Fruit fly (Drosophila melanogaster): Measurements from ENCODE around the gene CG11608.

DNA sequence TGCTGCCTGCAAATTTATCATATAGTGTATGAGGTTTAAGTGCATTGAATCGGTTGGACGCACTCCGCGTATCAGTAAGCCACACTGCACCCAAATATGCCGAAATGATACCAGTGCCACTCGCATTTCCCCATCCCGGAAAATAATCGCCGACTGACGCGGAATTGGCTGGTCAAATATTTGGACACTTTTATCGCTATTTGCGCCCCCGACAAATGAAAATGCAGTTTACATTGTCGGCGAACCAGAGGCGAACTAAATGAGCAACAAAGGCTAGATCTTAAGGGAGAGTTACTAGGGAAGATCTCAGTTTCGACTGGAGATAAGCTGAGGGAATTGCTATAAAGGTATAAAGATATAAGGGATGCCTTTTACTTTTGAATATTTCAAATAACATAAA is 49.8 kb downstream of the CG11608 start:
- TF ChIP-seq psq (optimal IDR thresholded peaks at IDR 0.05) (no peak), Dll (optimal IDR thresholded peaks at IDR 0.05) (no peak), CG8478 (optimal IDR thresholded peaks at IDR 0.05) (no peak), pan (optimal IDR thresholded peaks at IDR 0.05) (no peak)
